Fruit fly (Drosophila melanogaster) whole organism, wandering third instar larva: ENCODE data around the gene CG33928.

ENCODE experiments used
- br ChIP-seq: fragments of 200-800 bp; sonication (Bioruptor generic); optimal IDR thresholded peaks from 2 replicates; lab custom pipeline; 2016; ENCODE audit warnings: missing biosample characterization, missing genetic modification characterization
- brk ChIP-seq: fragments of 200-800 bp; sonication (Bioruptor generic); optimal IDR thresholded peaks from 2 replicates; lab custom pipeline; 2016; ENCODE audit warnings: missing biosample characterization, mild to moderate bottlenecking, missing genetic modification characterization
- woc ChIP-seq: sonication (Bioruptor generic); optimal IDR thresholded peaks from 2 replicates; lab custom pipeline; 2016; ENCODE audit warnings: missing biosample characterization, mild to moderate bottlenecking, missing genetic modification characterization

- no peak for TF ChIP-seq br (GFP tag; lab: Kevin White, UChicago)
- no peak for TF ChIP-seq woc (GFP tag; lab: Kevin White, UChicago)
- TF ChIP-seq brk (GFP tag; lab: Kevin White, UChicago), result no peak
These were observed 16.2 kb upstream of the CG33928 start, which contains the start of gene CG5050 for dm6 chr2L:17452624-17453023.
